Worm (Caenorhabditis elegans) whole organism, late embryonic: ENCODE measurements around the gene ckb-2.

Experiments
- F13H6.1 ChIP-seq: sonication (generic microtip); optimal IDR thresholded peaks from 2 replicates; lab custom pipeline; 2016; ENCODE audit warnings: missing genetic modification characterization, missing compliant biosample characterization
- K09A11.1 ChIP-seq: sonication (generic microtip); optimal IDR thresholded peaks from 2 replicates; lab custom pipeline; 2017; ENCODE audit warnings: antibody characterized with exemption, mild to moderate bottlenecking, missing genetic modification characterization, missing compliant biosample characterization; ENCODE audit not compliant: insufficient read depth
- ceh-30 ChIP-seq: fragments of 150-350 bp; optimal IDR thresholded peaks from 2 replicates; lab custom pipeline; 2014; ENCODE audit warnings: missing biosample characterization, missing genetic modification characterization
- ceh-34 ChIP-seq: sonication (generic microtip); optimal IDR thresholded peaks from 2 replicates; lab custom pipeline; 2016; ENCODE audit warnings: mild to moderate bottlenecking, missing genetic modification characterization, missing compliant biosample characterization
- elt-2 ChIP-seq: sonication (generic microtip); optimal IDR thresholded peaks from 2 replicates; lab custom pipeline; 2016; ENCODE audit warnings: missing genetic modification reagents, missing genetic modification characterization, missing compliant biosample characterization
- elt-4 ChIP-seq: sonication (generic microtip); optimal IDR thresholded peaks from 2 replicates; lab custom pipeline; 2016; ENCODE audit warnings: missing genetic modification characterization, missing compliant biosample characterization
- hlh-15 ChIP-seq: sonication (generic microtip); optimal IDR thresholded peaks from 2 replicates; lab custom pipeline; 2016; ENCODE audit warnings: missing genetic modification characterization, missing compliant biosample characterization
- hlh-30 ChIP-seq: sonication (generic microtip); optimal IDR thresholded peaks from 2 replicates; lab custom pipeline; 2017; ENCODE audit warnings: antibody characterized with exemption, missing genetic modification characterization, missing compliant biosample characterization; ENCODE audit not compliant: insufficient read depth
- mec-3 ChIP-seq: sonication (generic microtip); optimal IDR thresholded peaks from 2 replicates; lab custom pipeline; 2016; ENCODE audit warnings: borderline replicate concordance, missing genetic modification characterization, missing compliant biosample characterization
- nfya-1 ChIP-seq: sonication (generic microtip); optimal IDR thresholded peaks from 2 replicates; lab custom pipeline; 2017; ENCODE audit warnings: missing genetic modification characterization, mild to moderate bottlenecking, missing compliant biosample characterization, antibody characterized with exemption, moderate library complexity
- odd-2 ChIP-seq: sonication (generic microtip); optimal IDR thresholded peaks from 2 replicates; lab custom pipeline; 2017; ENCODE audit warnings: antibody characterized with exemption, mild to moderate bottlenecking, missing genetic modification characterization, missing compliant biosample characterization
- pat-9 ChIP-seq: fragments of 200-800 bp; sonication (Bioruptor generic); optimal IDR thresholded peaks from 2 replicates; lab custom pipeline; 2018; ENCODE audit warnings: mild to moderate bottlenecking, missing genetic modification characterization, moderate library complexity, missing compliant biosample characterization
- pha-2 ChIP-seq: sonication (generic microtip); optimal IDR thresholded peaks from 2 replicates; lab custom pipeline; 2017; ENCODE audit warnings: mild to moderate bottlenecking, missing genetic modification characterization, missing compliant biosample characterization
- sdc-2 ChIP-seq: sonication (generic microtip); optimal IDR thresholded peaks from 2 replicates; lab custom pipeline; 2016; ENCODE audit warnings: missing genotype, missing genetic modification characterization, missing compliant biosample characterization
- syd-9 ChIP-seq: sonication (generic microtip); optimal IDR thresholded peaks from 2 replicates; lab custom pipeline; 2016; ENCODE audit warnings: mild to moderate bottlenecking, missing genetic modification characterization, moderate library complexity, missing compliant biosample characterization
- unc-42 ChIP-seq: sonication (generic microtip); optimal IDR thresholded peaks from 2 replicates; lab custom pipeline; 2016; ENCODE audit warnings: missing genotype, missing genetic modification characterization, missing compliant biosample characterization
- unc-86 ChIP-seq: sonication (generic microtip); optimal IDR thresholded peaks from 2 replicates; lab custom pipeline; 2016; ENCODE audit warnings: missing genetic modification characterization, missing compliant biosample characterization
- ztf-16 ChIP-seq: sonication (generic microtip); optimal IDR thresholded peaks from 2 replicates; lab custom pipeline; 2017; ENCODE audit warnings: missing genetic modification characterization, missing compliant biosample characterization

The ckb-2 gene

ce11 chrIII:4419117-4419978 is 51.6 kb downstream of the ckb-2 start, which contains the start of the genes R07E5.7 and cku-80:
TSS of gene R07E5.7 (minus strand) at chrIII:4419167.
TSS of gene cku-80 (plus strand) at chrIII:4419848.
- peak; percentile 20 for TF ChIP-seq ceh-34 (tag; lab: Kevin White, UChicago)
- TF ChIP-seq ceh-30 (tag; lab: Kevin White, UChicago) = no peak
- no peak for TF ChIP-seq hlh-15 (tag; lab: Kevin White, UChicago)
- TF ChIP-seq hlh-30 (tag; lab: Kevin White, UChicago) = peak; percentile 64
- peak; percentile 39 for TF ChIP-seq elt-2 (tag; lab: Kevin White, UChicago)
- no peak for TF ChIP-seq odd-2 (tag; lab: Kevin White, UChicago)
- TF ChIP-seq elt-4 (tag; lab: Kevin White, UChicago) = no peak
- TF ChIP-seq F13H6.1 (tag; lab: Kevin White, UChicago) = no peak
- no peak for TF ChIP-seq sdc-2 (tag; lab: Kevin White, UChicago)
- TF ChIP-seq pha-2 = no peak
- no peak for TF ChIP-seq mec-3 (tag; lab: Kevin White, UChicago)
- no peak for TF ChIP-seq ztf-16 (tag; lab: Kevin White, UChicago)
- peak; percentile 53 for TF ChIP-seq nfya-1 (tag; lab: Kevin White, UChicago)
- TF ChIP-seq pat-9 (tag; lab: Kevin White, UChicago) = peak; percentile 12
- no peak for TF ChIP-seq K09A11.1 (tag; lab: Kevin White, UChicago)
- TF ChIP-seq unc-42 = peak; percentile 17
- no peak for TF ChIP-seq syd-9 (tag; lab: Kevin White, UChicago)
- no peak for TF ChIP-seq unc-86
